Worm (Caenorhabditis elegans): ENCODE data around the gene cyp-34A8.

DNA sequence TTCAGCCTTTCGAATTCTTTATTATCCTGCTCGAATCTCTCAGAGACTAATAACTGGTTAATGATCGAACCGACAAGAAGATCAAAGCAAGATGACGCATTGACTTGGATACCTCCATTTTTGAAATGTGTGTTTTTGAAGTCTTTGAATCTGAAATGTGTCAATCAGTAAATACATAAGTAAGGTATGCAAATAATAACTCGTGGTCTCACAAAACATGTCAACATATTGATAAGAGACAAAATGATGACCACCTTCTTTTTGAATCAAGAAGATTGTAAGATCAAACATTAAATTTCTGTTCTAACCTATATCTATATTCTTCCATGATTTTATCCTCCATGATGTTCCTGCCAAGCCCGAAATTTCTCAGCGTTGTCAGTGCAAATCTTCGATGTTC, 2.0 kb upstream of the cyp-34A8 start:
- TF ChIP-seq unc-62 (GFP tag; optimal IDR thresholded peaks at IDR 0.05 in 1 of 2): no peak
- no peak for TF ChIP-seq unc-62 (tag; optimal IDR thresholded peaks at IDR 0.05)
- TF ChIP-seq unc-39 (tag; optimal IDR thresholded peaks at IDR 0.05): no peak
- no peak for TF ChIP-seq cey-2 (tag; optimal IDR thresholded peaks at IDR 0.05; ENCODE audit: borderline replicate concordance, insufficient read depth)
- TF ChIP-seq skn-1 (tag; optimal IDR thresholded peaks at IDR 0.05): no peak
- no peak for TF ChIP-seq lin-29 (GFP tag; IDR thresholded peaks at IDR 0.05)
- no peak for TF ChIP-seq lin-13 (GFP tag; optimal IDR thresholded peaks at IDR 0.05)
- TF ChIP-seq R02D3.7 (tag; optimal IDR thresholded peaks at IDR 0.05): no peak
- TF ChIP-seq ztf-7 (tag; optimal IDR thresholded peaks at IDR 0.05): no peak
